Worm (Caenorhabditis elegans): ENCODE results near the gene sti-1.

DNA sequence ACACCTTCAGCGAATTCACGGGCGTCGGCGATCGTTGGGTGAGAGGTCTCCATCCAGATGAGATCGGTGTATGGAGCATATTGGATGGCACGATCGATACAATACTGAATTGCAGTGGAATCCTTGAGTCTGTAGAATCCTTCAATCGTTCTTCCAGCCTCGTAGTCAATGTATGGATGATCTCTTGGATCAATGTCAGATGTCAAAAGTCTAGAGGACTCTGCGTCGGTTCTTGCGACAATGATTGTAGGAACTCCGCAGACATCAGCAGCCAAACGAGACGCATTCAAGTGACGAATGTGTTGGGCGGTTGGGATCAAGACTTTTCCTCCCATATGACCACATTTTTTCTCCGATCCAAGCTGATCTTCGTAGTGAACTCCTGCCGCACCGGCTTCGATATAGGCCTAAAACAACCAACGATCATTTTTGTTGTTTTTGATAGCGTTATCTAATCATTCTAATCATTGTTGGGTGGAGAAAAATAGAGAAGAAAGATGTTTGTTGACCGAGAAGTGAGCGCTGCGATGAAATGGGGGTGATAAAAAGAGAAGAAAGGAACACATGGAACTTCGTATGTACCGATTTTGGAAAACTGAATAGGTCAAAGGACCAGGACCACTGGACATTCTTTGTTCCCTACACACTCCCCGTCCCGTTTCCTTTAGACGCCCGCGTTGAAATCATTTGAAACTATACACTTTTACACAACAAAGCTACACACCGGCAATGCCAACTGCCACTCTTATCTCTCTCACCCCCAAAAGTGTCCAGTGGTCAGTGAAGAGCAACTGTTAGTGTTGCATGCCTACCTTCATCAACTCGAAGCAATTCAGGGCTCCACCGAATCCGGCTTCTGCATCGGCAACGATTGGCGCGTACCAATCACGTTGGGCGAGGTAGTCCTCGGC lies 46.5 kb upstream of the sti-1 start:
- TF ChIP-seq nhr-11 (tag; optimal IDR thresholded peaks at IDR 0.05) (no peak), ama-1 (optimal IDR thresholded peaks at IDR 0.05) (peak; percentile 89), pha-4 (GFP tag; IDR thresholded peaks at IDR 0.05) (peak; percentile 18; the same call in 1 of the 2 replicates), pha-4 (tag; optimal IDR thresholded peaks at IDR 0.05) (no peak), cey-2 (tag; optimal IDR thresholded peaks at IDR 0.05; ENCODE audit: borderline replicate concordance, insufficient read depth) (no peak), hlh-11 (tag; optimal IDR thresholded peaks at IDR 0.05) (no peak)
